Worm (Caenorhabditis elegans) whole organism, young adult: ENCODE results near the gene fbn-1.

Source experiments
- F22D6.2 ChIP-seq: sonication (generic microtip); optimal IDR thresholded peaks from 2 replicates; lab custom pipeline; 2016; ENCODE audit warnings: mild to moderate bottlenecking, missing genetic modification characterization, missing compliant biosample characterization
- aptf-2 ChIP-seq: fragments of 200-800 bp; sonication (Bioruptor generic); conservative IDR thresholded peaks from 2 replicates; pipeline ENCODE4 v1.3.6; 2022; ENCODE audit warnings: missing genetic modification reagents, missing genetic modification characterization, missing compliant biosample characterization
- cebp-2 ChIP-seq: fragments of 200-800 bp; sonication (Bioruptor generic); IDR thresholded peaks from 2 replicates; pipeline ENCODE4 v1.3.6; 2022; ENCODE audit warnings: missing genetic modification characterization, missing compliant biosample characterization
- dox-1 ChIP-seq: fragments of 200-800 bp; sonication (Bioruptor generic); IDR thresholded peaks from 2 replicates; pipeline ENCODE4 v1.3.6; 2022; ENCODE audit warnings: missing genetic modification reagents, missing genetic modification characterization, missing compliant biosample characterization
- efl-1 ChIP-seq: fragments of 150-350 bp; optimal IDR thresholded peaks from 2 replicates; lab custom pipeline; 2014; ENCODE audit warnings: missing biosample characterization, missing genetic modification reagents, missing genetic modification characterization
- egl-44 ChIP-seq: fragments of 200-800 bp; sonication (Bioruptor generic); IDR thresholded peaks from 2 replicates; pipeline ENCODE4 v1.3.6; 2022; ENCODE audit warnings: missing genetic modification reagents, missing genetic modification characterization, missing compliant biosample characterization
- egrh-3 ChIP-seq: fragments of 200-800 bp; sonication (Bioruptor generic); IDR thresholded peaks from 2 replicates; pipeline ENCODE4 v1.3.6; 2022; ENCODE audit warnings: missing genetic modification reagents, missing genetic modification characterization, missing compliant biosample characterization
- hmg-1.2 ChIP-seq: fragments of 200-800 bp; sonication (Bioruptor generic); IDR thresholded peaks from 2 replicates; pipeline ENCODE4 v1.3.6; 2022; ENCODE audit warnings: missing genetic modification reagents, missing genetic modification characterization, missing compliant biosample characterization
- hmg-20 ChIP-seq: fragments of 200-800 bp; sonication (Bioruptor generic); IDR thresholded peaks from 2 replicates; pipeline ENCODE4 v1.3.6; 2022; ENCODE audit warnings: missing genetic modification reagents, missing genetic modification characterization, missing compliant biosample characterization
- let-607 ChIP-seq, 2 experiments: fragments of 200-800 bp in 1 of 2; sonication (Bioruptor generic) in 1 of 2; sonication (generic microtip) in 1 of 2; optimal IDR thresholded peaks; 2 replicates each; lab custom pipeline; 2016 to 2018; ENCODE audit warnings: mild to moderate bottlenecking in 2 of 2, missing compliant biosample characterization in 2 of 2, missing genetic modification characterization in 2 of 2, moderate library complexity in 2 of 2, missing genotype in 1 of 2
- madf-3 ChIP-seq: fragments of 200-800 bp; sonication (Bioruptor generic); IDR thresholded peaks from 2 replicates; pipeline ENCODE4 v1.3.6; 2022; ENCODE audit warnings: missing genetic modification reagents, missing genetic modification characterization, missing compliant biosample characterization
- madf-6 ChIP-seq: fragments of 200-800 bp; sonication (Bioruptor generic); IDR thresholded peaks from 2 replicates; pipeline ENCODE4 v1.3.6; 2022; ENCODE audit warnings: missing genetic modification reagents, missing genetic modification characterization, missing compliant biosample characterization
- mcd-1 ChIP-seq: fragments of 200-800 bp; sonication (Bioruptor generic); IDR thresholded peaks from 2 replicates; pipeline ENCODE4 v1.3.6; 2022; ENCODE audit warnings: missing genetic modification reagents, missing genetic modification characterization, missing compliant biosample characterization
- nfyb-1 ChIP-seq: fragments of 200-800 bp; sonication (Bioruptor generic); IDR thresholded peaks from 2 replicates; pipeline ENCODE4 v1.3.6; 2022; ENCODE audit warnings: missing genetic modification reagents, missing genetic modification characterization, missing compliant biosample characterization
- nhr-80 ChIP-seq: sonication (generic microtip); optimal IDR thresholded peaks from 2 replicates; lab custom pipeline; 2016; ENCODE audit warnings: missing genetic modification characterization, missing compliant biosample characterization
- rcor-1 ChIP-seq: fragments of 200-800 bp; sonication (Bioruptor generic); IDR thresholded peaks from 2 replicates; pipeline ENCODE4 v1.3.6; 2022; ENCODE audit warnings: missing genetic modification reagents, missing genetic modification characterization, missing compliant biosample characterization
- rec-8 ChIP-seq, 2 experiments: sonication (generic microtip); optimal IDR thresholded peaks; 2 replicates each; lab custom pipeline; 2016; ENCODE audit warnings: mild to moderate bottlenecking in 2 of 2, missing genetic modification characterization in 2 of 2, missing genetic modification reagents in 2 of 2, missing genotype in 2 of 2, missing biosample characterization in 1 of 2, missing compliant biosample characterization in 1 of 2, moderate library complexity in 1 of 2
- xnd-1 ChIP-seq: sonication (generic microtip); optimal IDR thresholded peaks from 2 replicates; lab custom pipeline; 2016; ENCODE audit warnings: missing genotype, missing genetic modification reagents, missing genetic modification characterization, missing compliant biosample characterization
- zfh-2 ChIP-seq: fragments of 200-800 bp; sonication (Bioruptor generic); conservative IDR thresholded peaks from 2 replicates; pipeline ENCODE4 v1.3.6; 2022; ENCODE audit warnings: missing genetic modification reagents, missing genetic modification characterization, missing compliant biosample characterization

The fbn-1 gene

ce11 chrIII:7670399-7670798, 45.2 kb downstream of the fbn-1 start:
- TF ChIP-seq zfh-2 = peak; percentile 70

ce11 chrIII:7672411-7672810, 47.2 kb downstream of the fbn-1 start:
- TF ChIP-seq let-607 (tag; optimal IDR thresholded peaks at IDR 0.05; lab: Kevin White, UChicago) = no peak
- no peak for TF ChIP-seq cebp-2 (GFP tag; lab: Robert Waterston, UW)
- TF ChIP-seq rec-8 (tag; optimal IDR thresholded peaks at IDR 0.05; lab: Kevin White, UChicago) = no peak
- TF ChIP-seq efl-1 (GFP tag; lab: Kevin White, UChicago) = peak; percentile 64
- TF ChIP-seq egrh-3 (GFP tag; lab: Robert Waterston, UW) = peak; percentile 62; the same call in 1 of the 2 replicates
- no peak for TF ChIP-seq hmg-1.2 (GFP tag; lab: Robert Waterston, UW)
- peak; percentile 9 for TF ChIP-seq xnd-1 (tag; lab: Kevin White, UChicago)
- 0 out of 2 replicates have a peak, but pooled peaks have one; percentile 13 for TF ChIP-seq aptf-2 (GFP tag; lab: Robert Waterston, UW)
- no peak for TF ChIP-seq madf-3
- peak; percentile 56 for TF ChIP-seq madf-6 (GFP tag; lab: Robert Waterston, UW)
- TF ChIP-seq zfh-2 = peak; percentile 77; the same call in 1 of the 2 replicates
- no peak for TF ChIP-seq hmg-20
- TF ChIP-seq F22D6.2 = no peak
- no peak for TF ChIP-seq rcor-1 (GFP tag; lab: Robert Waterston, UW)
- TF ChIP-seq, all 124 proteins: peak for 6

- peak; percentile 9; the same call in 1 of the 2 replicates for TF ChIP-seq egrh-3 (GFP tag; lab: Robert Waterston, UW)
- peak; percentile 48 for TF ChIP-seq mcd-1 (GFP tag; lab: Robert Waterston, UW)
- TF ChIP-seq dox-1 (GFP tag; lab: Robert Waterston, UW) = peak; percentile 73
- peak; percentile 18 for TF ChIP-seq nhr-80
- 0 out of 2 replicates have a peak, but pooled peaks have one; percentile 42 for TF ChIP-seq nfyb-1 (GFP tag; lab: Robert Waterston, UW)
- 0 out of 2 replicates have a peak, but pooled peaks have one; percentile 28 for TF ChIP-seq egl-44 (GFP tag; lab: Robert Waterston, UW)
- peak; percentile 79; the same call in 1 of the 2 replicates for TF ChIP-seq hmg-1.2 (GFP tag; lab: Robert Waterston, UW)
These were observed 51.6 kb downstream of the fbn-1 start for ce11 chrIII:7676796-7677195.
